Fruit fly (Drosophila melanogaster): ENCODE data around the gene CG7239.

Gene CG7239

dm6 chr2L:5795192-5795591 is 6.8 kb upstream of the CG7239 start:
- TF ChIP-seq toe (GFP tag; optimal IDR thresholded peaks at IDR 0.05) (no peak), CG33017 (tag; optimal IDR thresholded peaks at IDR 0.05) (no peak), tj (GFP tag; optimal IDR thresholded peaks at IDR 0.05) (no peak), cic (GFP tag; optimal IDR thresholded peaks at IDR 0.05) (no peak), ovo (GFP tag; optimal IDR thresholded peaks at IDR 0.05) (no peak), Crg-1 (GFP tag; optimal IDR thresholded peaks at IDR 0.05) (no peak), bab1 (GFP tag; optimal IDR thresholded peaks at IDR 0.05) (no peak), CG12768 (GFP tag; optimal IDR thresholded peaks at IDR 0.05) (no peak), CG7101 (tag; optimal IDR thresholded peaks at IDR 0.05) (no peak), CG7045 (GFP tag; optimal IDR thresholded peaks at IDR 0.05) (no peak), pad (GFP tag; optimal IDR thresholded peaks at IDR 0.05) (no peak)

- TF ChIP-seq Clk (GFP tag; optimal IDR thresholded peaks at IDR 0.05) (no peak), cnc (optimal IDR thresholded peaks at IDR 0.05) (no peak), CG7101 (tag; optimal IDR thresholded peaks at IDR 0.05) (peak; percentile 80), Mnt (GFP tag; optimal IDR thresholded peaks at IDR 0.05) (peak; percentile 40), CG1620 (GFP tag; optimal IDR thresholded peaks at IDR 0.05) (no peak), toe (GFP tag; optimal IDR thresholded peaks at IDR 0.05) (no peak), ovo (GFP tag; optimal IDR thresholded peaks at IDR 0.05) (peak; percentile 52), kay (GFP tag; ENCODE audit: borderline replicate concordance) (peak; percentile 96), CG33017 (tag; optimal IDR thresholded peaks at IDR 0.05) (peak; percentile 45), CG7045 (GFP tag; optimal IDR thresholded peaks at IDR 0.05) (peak; percentile 70), CG11617 (GFP tag; optimal IDR thresholded peaks at IDR 0.05) (peak; percentile 33), pad (GFP tag; optimal IDR thresholded peaks at IDR 0.05) (peak; percentile 47), CG14711 (tag; optimal IDR thresholded peaks at IDR 0.05) (peak; percentile 59), cic (GFP tag; optimal IDR thresholded peaks at IDR 0.05) (peak; percentile 33), Crg-1 (GFP tag; optimal IDR thresholded peaks at IDR 0.05) (peak; percentile 55), CG12768 (GFP tag; optimal IDR thresholded peaks at IDR 0.05) (peak; percentile 52)
Measured at dm6 chr2L:5797977-5798376, 4.0 kb upstream of the CG7239 start.

dm6 chr2L:5798629-5799028 is 3.4 kb upstream of the CG7239 start:
- TF ChIP-seq Mnt (GFP tag; optimal IDR thresholded peaks at IDR 0.05), result no peak
- TF ChIP-seq pad (GFP tag; optimal IDR thresholded peaks at IDR 0.05), result no peak
- TF ChIP-seq Clk (GFP tag; optimal IDR thresholded peaks at IDR 0.05), result no peak
- TF ChIP-seq kay (GFP tag; ENCODE audit: borderline replicate concordance), result no peak
- TF ChIP-seq ovo (GFP tag; optimal IDR thresholded peaks at IDR 0.05), result no peak
- TF ChIP-seq bab1 (GFP tag; optimal IDR thresholded peaks at IDR 0.05), result no peak
- no peak for TF ChIP-seq Crg-1 (GFP tag; optimal IDR thresholded peaks at IDR 0.05)
- no peak for TF ChIP-seq CG7045 (GFP tag; optimal IDR thresholded peaks at IDR 0.05)
- TF ChIP-seq CG12768 (GFP tag; optimal IDR thresholded peaks at IDR 0.05), result no peak
- no peak for TF ChIP-seq Hr96 (GFP tag; optimal IDR thresholded peaks at IDR 0.05)
- TF ChIP-seq CG11617 (GFP tag; optimal IDR thresholded peaks at IDR 0.05), result no peak
- TF ChIP-seq cic (GFP tag; optimal IDR thresholded peaks at IDR 0.05), result no peak

- peak; percentile 8 for TF ChIP-seq tj (GFP tag; optimal IDR thresholded peaks at IDR 0.05)
- TF ChIP-seq cnc (optimal IDR thresholded peaks at IDR 0.05), result no peak
- peak; percentile 61 for TF ChIP-seq bab1 (GFP tag; optimal IDR thresholded peaks at IDR 0.05)
- peak; percentile 80 for TF ChIP-seq Mnt (GFP tag; optimal IDR thresholded peaks at IDR 0.05)
- no peak for TF ChIP-seq Hr96 (GFP tag; optimal IDR thresholded peaks at IDR 0.05)
- TF ChIP-seq CG12768 (GFP tag; optimal IDR thresholded peaks at IDR 0.05), result peak; percentile 45
- TF ChIP-seq pad (GFP tag; optimal IDR thresholded peaks at IDR 0.05), result peak; percentile 28
- TF ChIP-seq CG11617 (GFP tag; optimal IDR thresholded peaks at IDR 0.05), result peak; percentile 35
Measured at dm6 chr2L:5799435-5800387, 2.3 kb upstream of the CG7239 start, which contains the start of gene CG9171. CG9171 (minus strand) TSS chr2L:5800253.

dm6 chr2L:5800388-5800748 is 1.7 kb upstream of the CG7239 start:
- no peak for TF ChIP-seq pad (GFP tag; optimal IDR thresholded peaks at IDR 0.05)
- no peak for TF ChIP-seq tj (GFP tag; optimal IDR thresholded peaks at IDR 0.05)
- no peak for TF ChIP-seq CG7045 (GFP tag; optimal IDR thresholded peaks at IDR 0.05)
- TF ChIP-seq toe (GFP tag; optimal IDR thresholded peaks at IDR 0.05), result no peak
- no peak for TF ChIP-seq Hr96 (GFP tag; optimal IDR thresholded peaks at IDR 0.05)
- TF ChIP-seq CG33017 (tag; optimal IDR thresholded peaks at IDR 0.05), result no peak
- no peak for TF ChIP-seq CG12768 (GFP tag; optimal IDR thresholded peaks at IDR 0.05)
- no peak for TF ChIP-seq cnc (optimal IDR thresholded peaks at IDR 0.05)
- no peak for TF ChIP-seq CG1620 (GFP tag; optimal IDR thresholded peaks at IDR 0.05)

dm6 chr2L:5804077-5804476 is 2.1 kb downstream of the CG7239 start:
- TF ChIP-seq kay (GFP tag; ENCODE audit: borderline replicate concordance), result no peak
- no peak for TF ChIP-seq Hr96 (GFP tag; optimal IDR thresholded peaks at IDR 0.05)
- no peak for TF ChIP-seq CG7101 (tag; optimal IDR thresholded peaks at IDR 0.05)
- no peak for TF ChIP-seq toe (GFP tag; optimal IDR thresholded peaks at IDR 0.05)
- no peak for TF ChIP-seq Crg-1 (GFP tag; optimal IDR thresholded peaks at IDR 0.05)
- TF ChIP-seq CG1620 (GFP tag; optimal IDR thresholded peaks at IDR 0.05), result no peak
- no peak for TF ChIP-seq ovo (GFP tag; optimal IDR thresholded peaks at IDR 0.05)
- no peak for TF ChIP-seq CG5204 (GFP tag; optimal IDR thresholded peaks at IDR 0.05)
- no peak for TF ChIP-seq cnc (optimal IDR thresholded peaks at IDR 0.05)
- TF ChIP-seq tj (GFP tag; optimal IDR thresholded peaks at IDR 0.05), result no peak
- no peak for TF ChIP-seq CG12768 (GFP tag; optimal IDR thresholded peaks at IDR 0.05)
- no peak for TF ChIP-seq cic (GFP tag; optimal IDR thresholded peaks at IDR 0.05)
- TF ChIP-seq Mnt (GFP tag; optimal IDR thresholded peaks at IDR 0.05), result no peak
- no peak for TF ChIP-seq CG11617 (GFP tag; optimal IDR thresholded peaks at IDR 0.05)
- no peak for TF ChIP-seq CG14711 (tag; optimal IDR thresholded peaks at IDR 0.05)
- no peak for TF ChIP-seq CG33017 (tag; optimal IDR thresholded peaks at IDR 0.05)
- TF ChIP-seq bab1 (GFP tag; optimal IDR thresholded peaks at IDR 0.05), result no peak

Data from whole organism, adult.